Worm (Caenorhabditis elegans) whole organism, late embryonic: ENCODE measurements around the gene C53A3.3.

Experiments used
- F13H6.1 ChIP-seq: sonication (generic microtip); optimal IDR thresholded peaks from 2 replicates; lab custom pipeline; 2016; ENCODE audit warnings: missing genetic modification characterization, missing compliant biosample characterization
- ceh-14 ChIP-seq: sonication (generic microtip); optimal IDR thresholded peaks from 2 replicates; lab custom pipeline; 2016; ENCODE audit warnings: missing genotype, missing genetic modification characterization, missing compliant biosample characterization
- ceh-24 ChIP-seq: sonication (generic microtip); optimal IDR thresholded peaks from 2 replicates; lab custom pipeline; 2016; ENCODE audit warnings: mild to moderate bottlenecking, missing genetic modification characterization, missing compliant biosample characterization
- dve-1 ChIP-seq: sonication (generic microtip); optimal IDR thresholded peaks from 2 replicates; lab custom pipeline; 2017; ENCODE audit warnings: antibody characterized with exemption, mild to moderate bottlenecking, missing genetic modification characterization, missing compliant biosample characterization
- fax-1 ChIP-seq: sonication (generic microtip); optimal IDR thresholded peaks from 2 replicates; lab custom pipeline; 2016; ENCODE audit warnings: missing genotype, missing genetic modification characterization, missing compliant biosample characterization
- hlh-15 ChIP-seq: sonication (generic microtip); optimal IDR thresholded peaks from 2 replicates; lab custom pipeline; 2016; ENCODE audit warnings: missing genetic modification characterization, missing compliant biosample characterization
- lin-11 ChIP-seq: fragments of 200-800 bp; sonication (Bioruptor generic); optimal IDR thresholded peaks from 2 replicates; lab custom pipeline; 2018; ENCODE audit warnings: mild to moderate bottlenecking, missing genetic modification characterization, missing compliant biosample characterization
- nfya-1 ChIP-seq: sonication (generic microtip); optimal IDR thresholded peaks from 2 replicates; lab custom pipeline; 2017; ENCODE audit warnings: missing genetic modification characterization, mild to moderate bottlenecking, missing compliant biosample characterization, antibody characterized with exemption, moderate library complexity
- odd-2 ChIP-seq: sonication (generic microtip); optimal IDR thresholded peaks from 2 replicates; lab custom pipeline; 2017; ENCODE audit warnings: antibody characterized with exemption, mild to moderate bottlenecking, missing genetic modification characterization, missing compliant biosample characterization
- pha-2 ChIP-seq: sonication (generic microtip); optimal IDR thresholded peaks from 2 replicates; lab custom pipeline; 2017; ENCODE audit warnings: mild to moderate bottlenecking, missing genetic modification characterization, missing compliant biosample characterization
- syd-9 ChIP-seq: sonication (generic microtip); optimal IDR thresholded peaks from 2 replicates; lab custom pipeline; 2016; ENCODE audit warnings: mild to moderate bottlenecking, missing genetic modification characterization, moderate library complexity, missing compliant biosample characterization
- ttx-3 ChIP-seq: sonication (generic microtip); optimal IDR thresholded peaks from 2 replicates; lab custom pipeline; 2016; ENCODE audit warnings: missing genetic modification reagents, missing genetic modification characterization, missing compliant biosample characterization
- unc-42 ChIP-seq: sonication (generic microtip); optimal IDR thresholded peaks from 2 replicates; lab custom pipeline; 2016; ENCODE audit warnings: missing genotype, missing genetic modification characterization, missing compliant biosample characterization

- TF ChIP-seq dve-1 (tag; lab: Kevin White, UChicago) (no peak), odd-2 (no peak), pha-2 (tag; lab: Kevin White, UChicago) (no peak), ttx-3 (tag; lab: Kevin White, UChicago) (no peak), syd-9 (tag; lab: Kevin White, UChicago) (no peak), lin-11 (tag; lab: Kevin White, UChicago) (no peak), ceh-24 (tag; lab: Kevin White, UChicago) (no peak), hlh-15 (tag; lab: Kevin White, UChicago) (no peak), F13H6.1 (tag; lab: Kevin White, UChicago) (no peak), nfya-1 (tag; lab: Kevin White, UChicago) (no peak), fax-1 (no peak), unc-42 (tag; lab: Kevin White, UChicago) (no peak), ceh-14 (no peak)
These were observed 16.2 kb downstream of the C53A3.3 start for ce11 chrV:5772503-5772902.
